Fruit fly (Drosophila melanogaster): ENCODE data around the gene laza.

DNA sequence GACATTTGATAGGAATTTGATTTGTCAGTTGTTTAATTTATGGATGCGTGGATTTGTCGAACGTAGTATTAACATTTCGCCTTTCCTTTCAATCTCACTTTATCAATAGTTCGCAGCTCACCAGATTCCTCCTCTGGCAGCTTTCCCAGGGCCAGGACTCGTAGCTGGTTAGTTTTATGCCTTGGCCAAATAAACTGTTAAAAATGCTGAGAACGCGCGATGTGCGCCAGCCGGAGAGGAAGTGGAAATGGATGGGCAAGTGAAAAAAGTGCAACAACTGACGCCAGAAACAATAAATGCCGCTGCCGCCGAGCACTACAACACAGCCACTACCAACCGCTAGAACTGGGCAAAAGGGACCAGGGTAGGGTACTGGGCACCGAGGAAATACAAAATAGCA lies 22.5 kb upstream of the laza start:
- no peak for TF ChIP-seq h (optimal IDR thresholded peaks at IDR 0.05)
- TF ChIP-seq psq (optimal IDR thresholded peaks at IDR 0.05), result no peak

Data from Kc167 (cell line).